Worm (Caenorhabditis elegans) whole organism, midembryonic: Measurements from ENCODE around the gene bath-42.

Experiments
- T22C8.4 ChIP-seq: fragments of 200-800 bp; sonication (Bioruptor generic); IDR thresholded peaks from 2 replicates; pipeline ENCODE4 v1.3.6; 2022; ENCODE audit warnings: missing genetic modification characterization, missing compliant biosample characterization
- cog-1 ChIP-seq: sonication (generic microtip); optimal IDR thresholded peaks from 2 replicates; lab custom pipeline; 2016; ENCODE audit warnings: missing genetic modification characterization, missing compliant biosample characterization
- flt-1 ChIP-seq: fragments of 200-800 bp; sonication (Bioruptor generic); IDR thresholded peaks from 2 replicates; pipeline ENCODE4 v1.3.6; 2022; ENCODE audit warnings: missing genetic modification characterization, missing compliant biosample characterization
- klf-2 ChIP-seq: fragments of 200-800 bp; sonication (Bioruptor generic); conservative IDR thresholded peaks from 2 replicates; pipeline ENCODE4 v1.3.6; 2022; ENCODE audit warnings: missing genetic modification reagents, missing genetic modification characterization, missing compliant biosample characterization
- med-1 ChIP-seq: sonication (generic microtip); optimal IDR thresholded peaks from 2 replicates; lab custom pipeline; 2017; ENCODE audit warnings: missing genetic modification characterization, mild to moderate bottlenecking, missing compliant biosample characterization, antibody characterized with exemption, missing genetic modification reagents; ENCODE audit not compliant: insufficient read depth
- ref-1 ChIP-seq: fragments of 200-800 bp; sonication (Bioruptor generic); conservative IDR thresholded peaks from 2 replicates; pipeline ENCODE4 v1.3.6; 2022; ENCODE audit warnings: missing genetic modification reagents, missing genetic modification characterization, missing compliant biosample characterization
- tab-1 ChIP-seq: fragments of 200-800 bp; sonication (Bioruptor generic); IDR thresholded peaks from 2 replicates; pipeline ENCODE4 v1.3.6; 2022; ENCODE audit warnings: missing genetic modification characterization, missing compliant biosample characterization
- ztf-23 ChIP-seq: fragments of 200-800 bp; sonication (Bioruptor generic); IDR thresholded peaks from 2 replicates; pipeline ENCODE4 v1.3.6; 2022; ENCODE audit warnings: missing genetic modification reagents, missing genetic modification characterization, missing compliant biosample characterization
- ztf-29 ChIP-seq: fragments of 200-800 bp; sonication (Bioruptor generic); IDR thresholded peaks from 2 replicates; pipeline ENCODE4 v1.3.6; 2022; ENCODE audit warnings: missing genetic modification reagents, missing genetic modification characterization, missing compliant biosample characterization

bath-42 gene

DNA sequence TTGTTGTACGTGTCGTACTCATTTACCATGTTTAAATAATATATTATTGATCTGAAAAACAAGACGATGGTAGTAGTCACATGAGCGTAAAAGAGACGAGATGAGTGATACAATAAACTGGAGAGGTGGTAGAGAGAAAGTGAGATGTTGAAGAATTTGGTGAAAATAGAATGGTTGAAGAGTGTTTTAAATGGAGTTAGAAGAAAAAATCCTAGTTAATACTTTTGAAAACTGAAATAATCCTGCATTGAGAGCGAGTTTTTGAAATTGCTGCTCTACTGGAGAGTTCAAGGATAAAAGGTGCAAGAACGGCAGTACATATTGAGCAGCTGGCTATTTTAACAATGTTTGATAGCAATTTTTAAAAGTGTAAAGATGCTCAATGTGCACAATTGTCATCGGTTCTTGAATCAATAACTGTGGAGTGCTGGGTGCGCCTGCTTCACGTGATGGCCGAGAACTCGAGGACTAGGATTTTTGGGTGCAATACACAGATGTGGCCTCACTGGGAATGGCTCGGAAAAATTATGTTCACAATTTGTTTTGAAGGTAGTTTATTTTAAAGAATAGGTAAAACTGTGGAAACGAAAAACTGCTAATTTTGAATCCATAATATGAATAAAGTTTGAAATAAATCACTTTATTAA lies 4.9 kb downstream of the bath-42 start, which contains the start of gene atg-13:
Gene atg-13 (minus strand): TSS at position 51 of the 647 bp plus-strand sequence.
- TF ChIP-seq cog-1 (tag; lab: Kevin White, UChicago) (no peak), T22C8.4 (no peak), med-1 (GFP tag; lab: Kevin White, UChicago) (no peak), klf-2 (GFP tag; lab: Robert Waterston, UW) (no peak), tab-1 (GFP tag; lab: Robert Waterston, UW) (no peak), ztf-29 (GFP tag; lab: Robert Waterston, UW) (no peak), flt-1 (GFP tag; lab: Robert Waterston, UW) (no peak), ref-1 (GFP tag; lab: Robert Waterston, UW) (no peak), ztf-23 (GFP tag; lab: Robert Waterston, UW) (no peak)

DNA sequence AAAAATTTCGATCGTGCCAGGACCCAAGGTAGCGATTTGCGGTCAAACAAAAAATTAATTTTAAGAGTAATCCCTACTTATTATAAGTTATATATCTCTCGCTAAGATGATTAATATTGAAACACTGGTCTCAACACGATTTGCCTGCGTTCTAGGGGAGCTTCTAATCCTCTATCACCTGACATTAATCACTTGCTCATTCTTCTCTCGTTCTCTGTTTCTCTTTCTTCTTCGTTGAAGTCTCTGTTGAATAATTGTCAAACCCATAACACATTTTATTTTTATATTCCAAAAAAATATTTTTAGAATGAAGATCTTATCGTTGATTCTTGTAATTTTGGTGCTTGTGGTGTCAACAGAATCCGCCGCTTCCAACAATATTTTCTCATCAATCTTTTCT lies 8.0 kb downstream of the bath-42 start, which contains the start of gene D2007.1:
Gene D2007.1 (plus strand): TSS at position 301 of the 400 bp plus-strand sequence.
- TF ChIP-seq ref-1 (GFP tag; lab: Robert Waterston, UW) (no peak), tab-1 (GFP tag; lab: Robert Waterston, UW) (no peak), klf-2 (GFP tag; lab: Robert Waterston, UW) (no peak), flt-1 (GFP tag; lab: Robert Waterston, UW) (no peak), cog-1 (tag; lab: Kevin White, UChicago) (no peak), ztf-23 (GFP tag; lab: Robert Waterston, UW) (no peak), ztf-29 (GFP tag; lab: Robert Waterston, UW) (no peak)

DNA sequence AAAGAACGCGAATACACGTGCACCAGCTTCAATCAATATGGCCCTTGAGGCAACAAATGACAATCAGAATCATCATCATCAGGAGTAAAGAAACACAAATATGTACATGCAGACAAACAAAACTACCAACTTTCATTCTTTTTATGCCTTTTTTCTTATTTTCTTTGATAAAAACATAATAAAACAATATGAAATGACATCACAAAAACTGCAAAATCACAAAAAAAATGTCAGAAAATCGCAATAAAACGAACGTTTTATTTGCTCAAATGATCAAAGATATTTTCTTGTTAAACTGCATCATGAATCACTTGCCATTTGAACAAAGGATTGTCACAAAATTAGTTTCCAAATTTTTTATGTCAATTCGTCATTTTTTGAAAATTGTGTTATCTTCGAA lies 8.8 kb downstream of the bath-42 start:
- TF ChIP-seq klf-2 (GFP tag; lab: Robert Waterston, UW), result no peak
- no peak for TF ChIP-seq T22C8.4
- no peak for TF ChIP-seq ztf-23 (GFP tag; lab: Robert Waterston, UW)
- TF ChIP-seq ref-1 (GFP tag; lab: Robert Waterston, UW), result no peak
- TF ChIP-seq flt-1 (GFP tag; lab: Robert Waterston, UW), result no peak
- no peak for TF ChIP-seq med-1 (GFP tag; lab: Kevin White, UChicago)
- TF ChIP-seq tab-1 (GFP tag; lab: Robert Waterston, UW), result no peak
- no peak for TF ChIP-seq ztf-29 (GFP tag; lab: Robert Waterston, UW)
- no peak for TF ChIP-seq cog-1 (tag; lab: Kevin White, UChicago)

DNA sequence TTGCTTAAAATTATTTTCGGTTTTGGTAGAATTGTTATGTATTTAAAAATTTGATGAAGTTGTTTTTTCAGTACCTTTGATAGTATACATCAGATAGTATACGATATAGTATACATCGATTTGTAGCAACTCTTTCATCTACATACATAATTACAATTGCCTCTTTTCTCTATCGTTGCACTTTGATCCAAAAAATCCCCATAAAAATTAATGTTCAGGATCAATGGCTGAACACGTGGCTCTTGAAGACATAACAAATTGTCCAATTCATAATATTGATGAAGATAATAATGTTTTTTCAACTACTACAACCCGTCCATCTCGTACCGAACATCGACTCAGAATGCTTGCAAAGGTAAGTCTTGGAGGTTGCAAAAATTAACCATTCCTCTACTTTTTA lies 14.4 kb downstream of the bath-42 start, which contains the start of gene D2007.2:
Gene D2007.2 (plus strand): TSS at position 213 of the 400 bp plus-strand sequence.
- TF ChIP-seq med-1 (GFP tag; lab: Kevin White, UChicago) (no peak), cog-1 (tag; lab: Kevin White, UChicago) (no peak), klf-2 (GFP tag; lab: Robert Waterston, UW) (no peak), T22C8.4 (no peak), ztf-29 (GFP tag; lab: Robert Waterston, UW) (no peak), tab-1 (GFP tag; lab: Robert Waterston, UW) (no peak), ztf-23 (GFP tag; lab: Robert Waterston, UW) (no peak), flt-1 (GFP tag; lab: Robert Waterston, UW) (no peak), ref-1 (GFP tag; lab: Robert Waterston, UW) (no peak)

DNA sequence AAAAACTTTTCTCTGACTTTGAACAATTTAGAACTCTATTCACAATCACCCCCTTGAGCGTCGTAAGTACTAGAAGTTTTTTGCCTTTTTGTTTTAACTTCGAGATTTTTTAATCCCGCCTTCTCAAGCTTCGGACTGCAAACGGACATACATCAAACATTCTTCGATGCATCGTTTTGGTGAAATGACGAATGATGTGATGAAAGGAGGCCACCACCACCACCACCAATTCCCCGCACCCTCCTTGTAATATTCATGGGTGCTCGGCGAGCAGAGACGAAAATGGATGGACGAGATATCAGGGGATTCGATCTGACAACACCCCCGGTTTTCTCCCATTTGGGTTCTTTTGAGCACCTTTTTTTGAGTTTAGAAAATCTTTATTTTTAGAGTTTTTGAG lies 17.2 kb downstream of the bath-42 start:
- TF ChIP-seq ref-1 (GFP tag; lab: Robert Waterston, UW) (no peak), flt-1 (GFP tag; lab: Robert Waterston, UW) (no peak), T22C8.4 (no peak), ztf-29 (GFP tag; lab: Robert Waterston, UW) (no peak), med-1 (GFP tag; lab: Kevin White, UChicago) (no peak), ztf-23 (GFP tag; lab: Robert Waterston, UW) (no peak), klf-2 (GFP tag; lab: Robert Waterston, UW) (no peak)

DNA sequence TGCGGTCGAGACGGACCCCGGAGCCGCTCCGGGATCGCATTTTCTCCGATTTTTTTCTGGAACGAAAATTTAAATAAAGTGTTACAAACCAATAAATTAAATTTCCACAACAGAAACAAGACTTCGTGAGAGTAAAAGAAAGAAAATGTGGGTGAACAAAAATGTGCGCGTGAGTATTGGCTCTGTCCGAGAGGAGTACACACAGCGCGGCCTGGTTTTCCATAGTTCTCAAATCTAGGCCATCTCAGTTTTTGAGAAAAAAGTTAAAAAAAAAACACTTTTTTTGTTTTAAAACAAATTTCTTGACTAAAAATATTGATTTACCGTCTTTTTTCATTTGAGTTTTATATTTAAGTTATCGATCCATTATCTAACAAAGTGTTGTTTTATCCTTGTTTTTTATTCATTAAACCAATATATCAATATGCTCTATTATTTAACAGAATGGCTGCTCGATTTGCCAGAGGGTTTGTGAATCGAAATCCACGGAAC lies 18.6 kb downstream of the bath-42 start, which contains the start of the genes C14B9.8 and mrpl-18:
Gene C14B9.8 (minus strand): TSS at position 56 of the 492 bp plus-strand sequence.
Gene mrpl-18 (plus strand): TSS at position 442 of the 492 bp plus-strand sequence.
- TF ChIP-seq flt-1 (GFP tag; lab: Robert Waterston, UW) (peak; percentile 81), tab-1 (GFP tag; lab: Robert Waterston, UW) (no peak), ztf-23 (GFP tag; lab: Robert Waterston, UW) (peak; percentile 72; the same call in 1 of the 2 replicates)

DNA sequence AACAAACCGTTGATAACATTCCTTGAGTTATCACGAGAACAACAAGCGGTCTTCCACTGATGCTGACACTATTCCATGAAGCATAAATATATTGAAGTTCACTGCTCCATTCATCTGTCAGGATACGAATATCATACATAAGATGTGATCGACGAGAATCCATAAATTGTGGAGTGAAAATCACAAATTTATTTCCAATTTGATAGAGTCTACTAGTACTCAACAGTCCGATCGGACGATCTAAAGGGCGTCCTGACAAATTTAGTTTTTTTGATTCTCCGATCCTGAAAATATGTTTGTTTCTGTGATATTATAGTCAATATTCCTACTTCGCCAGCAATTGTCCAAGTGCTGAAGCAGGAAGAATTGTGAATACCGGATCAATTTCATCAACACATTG lies 21.0 kb downstream of the bath-42 start:
- no peak for TF ChIP-seq ztf-23 (GFP tag; lab: Robert Waterston, UW)
- TF ChIP-seq tab-1 (GFP tag; lab: Robert Waterston, UW), result no peak
- no peak for TF ChIP-seq ref-1 (GFP tag; lab: Robert Waterston, UW)
- TF ChIP-seq ztf-29 (GFP tag; lab: Robert Waterston, UW), result no peak
- TF ChIP-seq flt-1 (GFP tag; lab: Robert Waterston, UW), result no peak
- no peak for TF ChIP-seq T22C8.4
- no peak for TF ChIP-seq med-1 (GFP tag; lab: Kevin White, UChicago)
- no peak for TF ChIP-seq klf-2 (GFP tag; lab: Robert Waterston, UW)
- TF ChIP-seq cog-1 (tag; lab: Kevin White, UChicago), result no peak

DNA sequence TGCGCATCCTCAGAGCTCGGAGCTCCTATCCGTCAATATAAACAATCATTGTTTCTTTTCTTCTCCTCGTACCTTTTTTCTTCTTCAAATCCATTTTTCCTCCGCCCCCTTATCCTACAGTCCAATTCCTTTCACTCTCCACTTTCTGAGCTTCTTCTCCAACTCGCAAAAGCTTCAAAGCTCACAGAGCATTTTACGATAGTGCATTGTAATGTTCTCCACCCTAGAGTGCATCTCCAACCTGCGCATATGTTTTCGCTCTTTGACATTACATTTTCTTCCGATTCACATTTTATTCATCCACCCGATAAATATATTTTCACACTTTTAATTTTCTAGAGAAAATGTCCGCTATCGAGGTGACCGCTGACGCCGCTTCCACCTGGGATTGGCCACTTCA lies 25.4 kb downstream of the bath-42 start, which contains the start of gene hsp-12.2:
Gene hsp-12.2 (plus strand): TSS at position 301 of the 400 bp plus-strand sequence.
- no peak for TF ChIP-seq flt-1 (GFP tag; lab: Robert Waterston, UW)
- TF ChIP-seq ztf-29 (GFP tag; lab: Robert Waterston, UW), result no peak
- no peak for TF ChIP-seq T22C8.4
- no peak for TF ChIP-seq tab-1 (GFP tag; lab: Robert Waterston, UW)
- no peak for TF ChIP-seq klf-2 (GFP tag; lab: Robert Waterston, UW)
- no peak for TF ChIP-seq ref-1 (GFP tag; lab: Robert Waterston, UW)
- TF ChIP-seq med-1 (GFP tag; lab: Kevin White, UChicago), result no peak
- TF ChIP-seq ztf-23 (GFP tag; lab: Robert Waterston, UW), result no peak
- no peak for TF ChIP-seq cog-1 (tag; lab: Kevin White, UChicago)
